Fruit fly (Drosophila melanogaster): ENCODE data around the gene Trc8.

Gene Trc8

DNA sequence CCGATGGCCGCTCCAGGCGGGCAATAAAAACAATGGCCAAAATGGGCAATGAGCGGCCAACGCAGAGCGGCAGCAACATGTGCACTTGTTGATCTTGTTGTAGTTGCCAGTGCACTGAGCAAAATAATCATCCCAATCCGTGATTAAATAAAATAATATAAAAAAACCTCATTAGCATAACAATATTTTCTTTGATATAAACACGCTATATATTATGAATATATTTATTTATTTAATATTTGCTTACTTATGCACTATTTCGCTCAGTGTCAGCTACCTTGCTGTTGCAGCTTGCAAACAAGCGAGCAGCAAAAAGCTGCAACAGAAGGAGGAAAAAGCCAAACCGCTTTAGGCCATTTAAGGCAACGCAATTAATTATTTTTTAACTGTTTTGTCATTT lies 15.7 kb upstream of the Trc8 start (continued):
- peak; percentile 29 for TF ChIP-seq CG7271 (tag; optimal IDR thresholded peaks at IDR 0.05)
- no peak for TF ChIP-seq CG4617 (GFP tag; optimal IDR thresholded peaks at IDR 0.05; ENCODE audit: borderline replicate concordance)
- TF ChIP-seq CG12104 (GFP tag; optimal IDR thresholded peaks at IDR 0.05): no peak
- peak; percentile 42; the same call in 1 of the 3 replicates for TF ChIP-seq zfh1 (GFP tag; IDR thresholded peaks at IDR 0.05)
- TF ChIP-seq Dll (GFP tag; IDR thresholded peaks at IDR 0.05; ENCODE audit: partially characterized antibody): no peak
- TF ChIP-seq CG9727 (GFP tag; optimal IDR thresholded peaks at IDR 0.05): peak; percentile 35
- no peak for TF ChIP-seq fu2 (GFP tag; optimal IDR thresholded peaks at IDR 0.05)
- TF ChIP-seq ewg (GFP tag; optimal IDR thresholded peaks at IDR 0.05): peak; percentile 3
- TF ChIP-seq pan (optimal IDR thresholded peaks at IDR 0.05): no peak
- peak in 1 of 2 experiments; percentile 46 for TF ChIP-seq pan (GFP tag; optimal IDR thresholded peaks at IDR 0.05 in 1 of 2, IDR thresholded peaks at IDR 0.05 in 1 of 2)
- TF ChIP-seq amos (GFP tag; IDR thresholded peaks at IDR 0.05; ENCODE audit: partially characterized antibody): no peak
- no peak for TF ChIP-seq pnt (GFP tag; optimal IDR thresholded peaks at IDR 0.05)
- peak; percentile 67 for TF ChIP-seq nom (GFP tag; optimal IDR thresholded peaks at IDR 0.05)
- no peak for TF ChIP-seq NC2β (GFP tag; optimal IDR thresholded peaks at IDR 0.05)
- no peak for TF ChIP-seq CG4328 (GFP tag; optimal IDR thresholded peaks at IDR 0.05)
- peak in 1 of 3 experiments; percentile 36 for TF ChIP-seq lola (GFP tag; optimal IDR thresholded peaks at IDR 0.05)
- TF ChIP-seq eyg (GFP tag; optimal IDR thresholded peaks at IDR 0.05): no peak
- peak; percentile 30; the same call in 1 of the 2 replicates for TF ChIP-seq Ptx1 (GFP tag; IDR thresholded peaks at IDR 0.05)
- TF ChIP-seq Ravus (GFP tag; IDR thresholded peaks at IDR 0.05): no peak
- no peak for TF ChIP-seq BEAF-32 (GFP tag; optimal IDR thresholded peaks at IDR 0.05)
- peak; percentile 53 for TF ChIP-seq CG10979 (tag; optimal IDR thresholded peaks at IDR 0.05)
- peak; percentile 34 for TF ChIP-seq Ssrp (tag; optimal IDR thresholded peaks at IDR 0.05)
- TF ChIP-seq sug (tag; optimal IDR thresholded peaks at IDR 0.05): no peak
- TF ChIP-seq CG16815 (GFP tag; optimal IDR thresholded peaks at IDR 0.05): peak; percentile 10
- 0 out of 3 replicates have a peak, but pooled peaks have one; percentile 11 for TF ChIP-seq CG11456 (GFP tag; IDR thresholded peaks at IDR 0.05)
- no peak for TF ChIP-seq CG15601 (tag; optimal IDR thresholded peaks at IDR 0.05)
- no peak for TF ChIP-seq Hey (tag; optimal IDR thresholded peaks at IDR 0.05)
- no peak for TF ChIP-seq CG6654 (GFP tag; optimal IDR thresholded peaks at IDR 0.05)
- TF ChIP-seq gt (GFP tag; IDR thresholded peaks at IDR 0.05): 0 out of 2 replicates have a peak, but pooled peaks have one; percentile 17
- TF ChIP-seq E2f1 (GFP tag; IDR thresholded peaks at IDR 0.05): no peak
- peak; percentile 42; the same call in 1 of the 3 replicates for TF ChIP-seq tgo (GFP tag; IDR thresholded peaks at IDR 0.05)
- no peak for TF ChIP-seq Jarid2 (GFP tag; optimal IDR thresholded peaks at IDR 0.05)
- no peak for TF ChIP-seq HHEX (GFP tag; optimal IDR thresholded peaks at IDR 0.05)
- peak; percentile 42 for TF ChIP-seq Blimp-1 (GFP tag; optimal IDR thresholded peaks at IDR 0.05)
- TF ChIP-seq corto (GFP tag; optimal IDR thresholded peaks at IDR 0.05): peak; percentile 24
- no peak for TF ChIP-seq cas (GFP tag; IDR thresholded peaks at IDR 0.05)
- TF ChIP-seq gem (tag; optimal IDR thresholded peaks at IDR 0.05): peak; percentile 69
- no peak for TF ChIP-seq da (GFP tag; optimal IDR thresholded peaks at IDR 0.05)
- peak; percentile 37; the same call in 1 of the 2 replicates for TF ChIP-seq Xrp1 (GFP tag; IDR thresholded peaks at IDR 0.05)
- TF ChIP-seq CG14710 (tag; optimal IDR thresholded peaks at IDR 0.05): peak; percentile 33
- no peak for TF ChIP-seq tna (GFP tag; IDR thresholded peaks at IDR 0.05; ENCODE audit: partially characterized antibody)
- TF ChIP-seq row (GFP tag; IDR thresholded peaks at IDR 0.05): peak; percentile 23; the same call in 1 of the 3 replicates
- no peak for TF ChIP-seq Tbp (GFP tag; optimal IDR thresholded peaks at IDR 0.05)
- no peak for TF ChIP-seq Doc3 (GFP tag; IDR thresholded peaks at IDR 0.05; ENCODE audit: partially characterized antibody)
- TF ChIP-seq Hr51 (GFP tag; optimal IDR thresholded peaks at IDR 0.05): peak in 1 of 2 experiments; percentile 53
- no peak for TF ChIP-seq Nf-YC (tag; optimal IDR thresholded peaks at IDR 0.05)
